Fruit fly (Drosophila melanogaster) Kc167 (cell line): ENCODE measurements around the gene nAChRbeta2.

Source experiments
- Myc ChIP-seq: fragments of >200 bp; optimal IDR thresholded peaks from 2 replicates; lab custom pipeline; 2017; ENCODE audit warnings: missing external identifiers
- Sin3A ChIP-seq: fragments of >200 bp; optimal IDR thresholded peaks from 2 replicates; lab custom pipeline; 2018; ENCODE audit warnings: missing external identifiers
- insv ChIP-seq: fragments of >200 bp; optimal IDR thresholded peaks from 3 replicates; lab custom pipeline; 2018; ENCODE audit warnings: missing external identifiers
- psq ChIP-seq: fragments of >200 bp; optimal IDR thresholded peaks from 2 replicates; lab custom pipeline; 2017; ENCODE audit warnings: missing external identifiers
- ttk ChIP-seq: sonication (Bioruptor generic); optimal IDR thresholded peaks from 2 replicates; lab custom pipeline; 2017; ENCODE audit warnings: missing external identifiers

- TF ChIP-seq Sin3A (lab: Kevin White, UChicago) (no peak), psq (lab: Kevin White, UChicago) (no peak), Myc (lab: Kevin White, UChicago) (no peak), ttk (no peak), insv (lab: Kevin White, UChicago) (no peak)
Observed at dm6 chr3R:24544388-24544787, 29.5 kb upstream of the nAChRbeta2 start, which contains the start of gene Esyt2.
